Worm (Caenorhabditis elegans) whole organism, mixed stage, embryonic: ENCODE measurements around the gene spp-20.

ENCODE experiments used
- M03D4.4 ChIP-seq: sonication (generic microtip); optimal IDR thresholded peaks from 2 replicates; lab custom pipeline; 2017; ENCODE audit warnings: mild to moderate bottlenecking, missing genetic modification characterization, missing compliant biosample characterization
- blmp-1 ChIP-seq: fragments of 150-350 bp; optimal IDR thresholded peaks from 2 replicates; lab custom pipeline; 2014; ENCODE audit warnings: missing biosample characterization, missing genetic modification characterization
- ceh-43 ChIP-seq: fragments of 200-800 bp; sonication (Bioruptor generic); optimal IDR thresholded peaks from 2 replicates; lab custom pipeline; 2018; ENCODE audit warnings: mild to moderate bottlenecking, missing genetic modification characterization, moderate library complexity, missing compliant biosample characterization
- ceh-83 ChIP-seq: fragments of 200-800 bp; sonication (Bioruptor generic); optimal IDR thresholded peaks from 2 replicates; lab custom pipeline; 2018; ENCODE audit warnings: mild to moderate bottlenecking, missing genetic modification characterization, missing compliant biosample characterization
- ces-1 ChIP-seq: fragments of 150-350 bp; optimal IDR thresholded peaks from 2 replicates; lab custom pipeline; 2014; ENCODE audit warnings: missing biosample characterization, missing genetic modification reagents, missing genetic modification characterization
- cnd-1 ChIP-seq: fragments of 200-800 bp; sonication (Bioruptor generic); optimal IDR thresholded peaks from 2 replicates; lab custom pipeline; 2018; ENCODE audit warnings: mild to moderate bottlenecking, missing genetic modification characterization, missing compliant biosample characterization
- drap-1 ChIP-seq: fragments of 200-800 bp; sonication (Bioruptor generic); optimal IDR thresholded peaks from 3 replicates; lab custom pipeline; 2018; ENCODE audit warnings: mild to moderate bottlenecking, missing genetic modification characterization, missing compliant biosample characterization
- elt-3 ChIP-seq: fragments of 150-350 bp; optimal IDR thresholded peaks from 2 replicates; lab custom pipeline; 2014; ENCODE audit warnings: missing biosample characterization, missing genetic modification characterization
- flh-1 ChIP-seq: fragments of 200-800 bp; sonication (Bioruptor generic); optimal IDR thresholded peaks from 2 replicates; lab custom pipeline; 2018; ENCODE audit warnings: mild to moderate bottlenecking, missing genetic modification characterization, moderate library complexity, missing compliant biosample characterization
- ham-2 ChIP-seq: fragments of 200-800 bp; sonication (Bioruptor generic); optimal IDR thresholded peaks from 2 replicates; lab custom pipeline; 2018; ENCODE audit warnings: mild to moderate bottlenecking, missing genetic modification characterization, missing compliant biosample characterization
- lin-32 ChIP-seq: fragments of 200-800 bp; sonication (Bioruptor generic); optimal IDR thresholded peaks from 2 replicates; lab custom pipeline; 2018; ENCODE audit warnings: mild to moderate bottlenecking, missing genetic modification characterization, missing compliant biosample characterization
- lsy-2 ChIP-seq: fragments of 150-350 bp; optimal IDR thresholded peaks from 2 replicates; lab custom pipeline; 2014; ENCODE audit warnings: missing biosample characterization, missing genetic modification characterization
- mab-5 ChIP-seq: fragments of 150-350 bp; optimal IDR thresholded peaks from 2 replicates; lab custom pipeline; 2014; ENCODE audit warnings: missing biosample characterization, missing genetic modification characterization
- mep-1 ChIP-seq: fragments of 150-350 bp; optimal IDR thresholded peaks from 2 replicates; lab custom pipeline; 2017; ENCODE audit warnings: missing biosample characterization, missing genetic modification reagents, missing genetic modification characterization, inconsistent platforms
- mls-2 ChIP-seq: sonication (generic microtip); optimal IDR thresholded peaks from 2 replicates; lab custom pipeline; 2016; ENCODE audit warnings: mild to moderate bottlenecking, missing genetic modification characterization, moderate library complexity, missing compliant biosample characterization
- nhr-12 ChIP-seq: fragments of 150-350 bp; optimal IDR thresholded peaks from 2 replicates; lab custom pipeline; 2014; ENCODE audit warnings: missing biosample characterization, missing genetic modification characterization
- nhr-2 ChIP-seq: fragments of 150-350 bp; optimal IDR thresholded peaks from 2 replicates; lab custom pipeline; 2014; ENCODE audit warnings: missing biosample characterization, missing genetic modification characterization
- nhr-237 ChIP-seq: fragments of 150-350 bp; optimal IDR thresholded peaks from 2 replicates; lab custom pipeline; 2014; ENCODE audit warnings: missing biosample characterization, missing genetic modification characterization
- nhr-28 ChIP-seq: fragments of 150-350 bp; optimal IDR thresholded peaks from 2 replicates; lab custom pipeline; 2014; ENCODE audit warnings: missing biosample characterization, missing genetic modification characterization
- nhr-76 ChIP-seq: sonication (generic microtip); optimal IDR thresholded peaks from 2 replicates; lab custom pipeline; 2017; ENCODE audit warnings: missing biosample characterization, missing genetic modification characterization
- pha-4 ChIP-seq: fragments of 150-350 bp; optimal IDR thresholded peaks from 2 replicates; lab custom pipeline; 2018; ENCODE audit warnings: missing biosample characterization, missing genetic modification reagents, missing genetic modification characterization
- sem-2 ChIP-seq: fragments of 200-800 bp; sonication (Bioruptor generic); optimal IDR thresholded peaks from 2 replicates; lab custom pipeline; 2018; ENCODE audit warnings: mild to moderate bottlenecking, missing genetic modification characterization, missing compliant biosample characterization
- snpc-4 ChIP-seq: fragments of 150-350 bp; optimal IDR thresholded peaks from 2 replicates; lab custom pipeline; 2014; ENCODE audit warnings: missing biosample characterization, missing genetic modification characterization
- sptf-1 ChIP-seq: sonication (generic microtip); optimal IDR thresholded peaks from 2 replicates; lab custom pipeline; 2017; ENCODE audit warnings: mild to moderate bottlenecking, missing genetic modification characterization, moderate library complexity, missing compliant biosample characterization
- tbx-8 ChIP-seq: fragments of 200-800 bp; sonication (Bioruptor generic); optimal IDR thresholded peaks from 2 replicates; lab custom pipeline; 2018; ENCODE audit warnings: mild to moderate bottlenecking, missing genetic modification characterization, moderate library complexity, missing compliant biosample characterization
- unc-120 ChIP-seq: sonication (generic microtip); optimal IDR thresholded peaks from 2 replicates; lab custom pipeline; 2017; ENCODE audit warnings: missing genetic modification characterization, missing compliant biosample characterization; ENCODE audit not compliant: poor library complexity, severe bottlenecking
- unc-62 ChIP-seq: fragments of 150-350 bp; optimal IDR thresholded peaks from 2 replicates; lab custom pipeline; 2014; ENCODE audit warnings: missing biosample characterization, missing genetic modification reagents, missing genetic modification characterization
- zip-8 ChIP-seq: fragments of 150-350 bp; optimal IDR thresholded peaks from 2 replicates; lab custom pipeline; 2014; ENCODE audit warnings: missing biosample characterization, missing genetic modification characterization

spp-20 gene

ce11 chrV:6549871-6550270 is 8.1 kb downstream of the spp-20 start, which contains the start of gene lipl-4:
lipl-4 (plus strand) TSS chrV:6550171.
- TF ChIP-seq nhr-76 (tag; lab: Kevin White, UChicago): no peak
- no peak for TF ChIP-seq ces-1 (GFP tag; lab: Kevin White, UChicago)
- no peak for TF ChIP-seq unc-120 (tag; lab: Kevin White, UChicago)
- no peak for TF ChIP-seq lin-32
- TF ChIP-seq zip-8 (tag; lab: Kevin White, UChicago): no peak
- TF ChIP-seq ceh-43 (GFP tag; lab: Kevin White, UChicago): no peak
- no peak for TF ChIP-seq drap-1 (GFP tag; lab: Kevin White, UChicago)
- no peak for TF ChIP-seq snpc-4 (tag; lab: Kevin White, UChicago)
- TF ChIP-seq mls-2 (tag; lab: Kevin White, UChicago): no peak
- TF ChIP-seq nhr-237 (tag; lab: Kevin White, UChicago): no peak
- TF ChIP-seq nhr-12: no peak
- no peak for TF ChIP-seq elt-3 (tag; lab: Kevin White, UChicago)
- no peak for TF ChIP-seq M03D4.4 (tag; lab: Kevin White, UChicago)
- no peak for TF ChIP-seq ceh-83
- no peak for TF ChIP-seq sptf-1
- TF ChIP-seq flh-1: no peak
- TF ChIP-seq mep-1 (tag; lab: Kevin White, UChicago): no peak
- no peak for TF ChIP-seq mab-5 (tag; lab: Kevin White, UChicago)
- TF ChIP-seq nhr-28 (tag; lab: Kevin White, UChicago): no peak

ce11 chrV:6549148-6549547 is 8.9 kb downstream of the spp-20 start, which contains the start of gene K04A8.20:
K04A8.20 (plus strand) TSS chrV:6549448.
- no peak for TF ChIP-seq flh-1
- no peak for TF ChIP-seq lin-32
- no peak for TF ChIP-seq unc-120 (tag; lab: Kevin White, UChicago)
- no peak for TF ChIP-seq tbx-8 (GFP tag; lab: Kevin White, UChicago)
- no peak for TF ChIP-seq ham-2
- TF ChIP-seq cnd-1 (tag; lab: Kevin White, UChicago): no peak
- no peak for TF ChIP-seq nhr-28 (tag; lab: Kevin White, UChicago)
- TF ChIP-seq blmp-1: no peak
- no peak for TF ChIP-seq zip-8 (tag; lab: Kevin White, UChicago)
- no peak for TF ChIP-seq M03D4.4 (tag; lab: Kevin White, UChicago)
- TF ChIP-seq sem-2 (GFP tag; lab: Kevin White, UChicago): no peak
- TF ChIP-seq ceh-83: no peak
- TF ChIP-seq nhr-12: no peak
- TF ChIP-seq lsy-2: no peak

ce11 chrV:6548309-6548708 is 9.7 kb downstream of the spp-20 start:
- no peak for TF ChIP-seq nhr-76 (tag; lab: Kevin White, UChicago)
- TF ChIP-seq zip-8 (tag; lab: Kevin White, UChicago): peak; percentile 9
- TF ChIP-seq, all 35 proteins: peak for 1

- TF ChIP-seq pha-4 (tag; lab: Kevin White, UChicago): no peak
- no peak for TF ChIP-seq mep-1 (tag; lab: Kevin White, UChicago)
- no peak for TF ChIP-seq sem-2 (GFP tag; lab: Kevin White, UChicago)
- TF ChIP-seq blmp-1: no peak
- TF ChIP-seq unc-62: no peak
- TF ChIP-seq mab-5 (tag; lab: Kevin White, UChicago): no peak
- no peak for TF ChIP-seq ham-2
- TF ChIP-seq ceh-83: no peak
Measured at ce11 chrV:6546450-6547171, 11.4 kb downstream of the spp-20 start, which contains the start of gene dre-1. dre-1 (minus strand) TSS chrV:6546500.

ce11 chrV:6544999-6545398 is 13.0 kb downstream of the spp-20 start:
- no peak for TF ChIP-seq zip-8 (tag; lab: Kevin White, UChicago)
- peak; percentile 95 for TF ChIP-seq nhr-2 (tag; lab: Kevin White, UChicago)

- TF ChIP-seq unc-120 (tag; lab: Kevin White, UChicago) (peak; percentile 2), ham-2 (peak; percentile 84), zip-8 (tag; lab: Kevin White, UChicago) (no peak), cnd-1 (tag; lab: Kevin White, UChicago) (peak; percentile 48)
Measured at ce11 chrV:6541875-6542274, 16.1 kb downstream of the spp-20 start.
